Worm (Caenorhabditis elegans) whole organism, L1 larva: Measurements from ENCODE around the gene pqn-71.

ENCODE experiments used
- C34B4.2 ChIP-seq: sonication (generic microtip); optimal IDR thresholded peaks from 2 replicates; lab custom pipeline; 2017; ENCODE audit warnings: mild to moderate bottlenecking, missing genetic modification characterization, missing compliant biosample characterization
- alr-1 ChIP-seq: fragments of 200-800 bp; sonication (Bioruptor generic); optimal IDR thresholded peaks from 2 replicates; lab custom pipeline; 2018; ENCODE audit warnings: borderline replicate concordance, mild to moderate bottlenecking, missing genetic modification characterization, missing compliant biosample characterization
- ama-1 ChIP-seq: fragments of 150-350 bp; optimal IDR thresholded peaks from 2 replicates; lab custom pipeline; 2014
- blmp-1 ChIP-seq: fragments of 150-350 bp; optimal IDR thresholded peaks from 2 replicates; lab custom pipeline; 2014; ENCODE audit warnings: missing biosample characterization, missing genetic modification characterization
- ceh-8 ChIP-seq: fragments of 200-800 bp; sonication (Bioruptor generic); optimal IDR thresholded peaks from 2 replicates; lab custom pipeline; 2018; ENCODE audit warnings: mild to moderate bottlenecking, missing genetic modification characterization, moderate library complexity, missing compliant biosample characterization
- ceh-82 ChIP-seq, 3 experiments: fragments of 150-350 bp in 1 of 3; sonication (generic microtip) in 2 of 3; optimal IDR thresholded peaks; 2 replicates each; lab custom pipeline; 2014 to 2017; ENCODE audit warnings: missing biosample characterization in 3 of 3, missing genetic modification characterization in 3 of 3
- dpl-1 ChIP-seq, 3 experiments: fragments of 150-350 bp in 2 of 3; sonication (generic microtip) in 1 of 3; optimal IDR thresholded peaks; 2 replicates each; lab custom pipeline; 2014 to 2017; ENCODE audit warnings: missing biosample characterization in 3 of 3, missing genetic modification characterization in 3 of 3, missing genetic modification reagents in 3 of 3
- dsc-1 ChIP-seq: sonication (generic microtip); optimal IDR thresholded peaks from 2 replicates; lab custom pipeline; 2016; ENCODE audit warnings: mild to moderate bottlenecking, missing genetic modification characterization, missing compliant biosample characterization
- efl-3 ChIP-seq: fragments of 200-800 bp; sonication (Bioruptor generic); optimal IDR thresholded peaks from 2 replicates; lab custom pipeline; 2018; ENCODE audit warnings: mild to moderate bottlenecking, missing genetic modification characterization, missing compliant biosample characterization
- ets-5 ChIP-seq: fragments of 200-800 bp; sonication (Bioruptor generic); IDR thresholded peaks from 2 replicates; pipeline ENCODE4 v1.3.6; 2022; ENCODE audit warnings: missing genetic modification characterization, missing compliant biosample characterization
- fkh-10 ChIP-seq: sonication (generic microtip); optimal IDR thresholded peaks from 2 replicates; lab custom pipeline; 2017; ENCODE audit warnings: missing biosample characterization, missing genetic modification reagents, missing genetic modification characterization
- fkh-8 ChIP-seq: sonication (generic microtip); optimal IDR thresholded peaks from 2 replicates; lab custom pipeline; 2016; ENCODE audit warnings: mild to moderate bottlenecking, missing genetic modification characterization, missing compliant biosample characterization
- fos-1 ChIP-seq: fragments of 150-350 bp; optimal IDR thresholded peaks from 2 replicates; lab custom pipeline; 2014; ENCODE audit warnings: missing biosample characterization, missing genetic modification characterization
- hlh-17 ChIP-seq: fragments of 200-800 bp; sonication (Bioruptor generic); optimal IDR thresholded peaks from 2 replicates; lab custom pipeline; 2018; ENCODE audit warnings: missing genetic modification characterization, mild to moderate bottlenecking, missing compliant biosample characterization, moderate library complexity, borderline replicate concordance
- hlh-4 ChIP-seq: sonication (generic microtip); optimal IDR thresholded peaks from 2 replicates; lab custom pipeline; 2016; ENCODE audit warnings: mild to moderate bottlenecking, missing genetic modification characterization, missing compliant biosample characterization
- hpl-2 ChIP-seq: fragments of 150-350 bp; optimal IDR thresholded peaks from 2 replicates; lab custom pipeline; 2014; ENCODE audit warnings: missing biosample characterization, missing genetic modification reagents, missing genetic modification characterization
- irx-1 ChIP-seq: sonication (generic microtip); optimal IDR thresholded peaks from 2 replicates; lab custom pipeline; 2016; ENCODE audit warnings: missing genetic modification characterization, missing compliant biosample characterization
- isw-1 ChIP-seq: fragments of 200-800 bp; sonication (Bioruptor generic); IDR thresholded peaks from 2 replicates; pipeline ENCODE4 v1.3.6; 2022; ENCODE audit warnings: missing genetic modification characterization, missing compliant biosample characterization
- lin-35 ChIP-seq, 2 experiments: fragments of 150-350 bp; optimal IDR thresholded peaks; 2 replicates each; lab custom pipeline; 2014; ENCODE audit warnings: missing biosample characterization in 2 of 2, missing genetic modification characterization in 2 of 2, missing genetic modification reagents in 2 of 2
- lin-39 ChIP-seq: fragments of 150-350 bp; optimal IDR thresholded peaks from 2 replicates; lab custom pipeline; 2014; ENCODE audit warnings: missing biosample characterization, missing genetic modification reagents, missing genetic modification characterization
- lir-3 ChIP-seq: sonication (generic microtip); optimal IDR thresholded peaks from 2 replicates; lab custom pipeline; 2016; ENCODE audit warnings: mild to moderate bottlenecking, missing genetic modification characterization, moderate library complexity, missing compliant biosample characterization; ENCODE audit not compliant: poor library complexity
- lsy-2 ChIP-seq, 2 experiments: fragments of 150-350 bp; optimal IDR thresholded peaks; 2 replicates each; lab custom pipeline; 2014; ENCODE audit warnings: missing biosample characterization in 2 of 2, missing genetic modification characterization in 2 of 2
- mab-9 ChIP-seq: fragments of 200-800 bp; sonication (Bioruptor generic); IDR thresholded peaks from 2 replicates; pipeline ENCODE4 v1.3.6; 2022; ENCODE audit warnings: missing genetic modification reagents, missing genetic modification characterization, missing compliant biosample characterization
- mdl-1 ChIP-seq, 2 experiments: fragments of 150-350 bp; optimal IDR thresholded peaks; 2 replicates each; lab custom pipeline; 2014 to 2017; ENCODE audit warnings: missing biosample characterization in 2 of 2, missing genetic modification characterization in 2 of 2, inconsistent platforms in 1 of 2
- mep-1 ChIP-seq: fragments of 150-350 bp; optimal IDR thresholded peaks from 2 replicates; lab custom pipeline; 2014; ENCODE audit warnings: missing biosample characterization, missing genetic modification characterization
- nhr-11 ChIP-seq: fragments of 150-350 bp; optimal IDR thresholded peaks from 2 replicates; lab custom pipeline; 2014; ENCODE audit warnings: missing biosample characterization, missing genetic modification characterization
- nhr-237 ChIP-seq: fragments of 150-350 bp; optimal IDR thresholded peaks from 2 replicates; lab custom pipeline; 2014; ENCODE audit warnings: missing biosample characterization, missing genetic modification characterization
- nhr-71 ChIP-seq: sonication (generic microtip); optimal IDR thresholded peaks from 2 replicates; lab custom pipeline; 2016; ENCODE audit warnings: mild to moderate bottlenecking, missing genetic modification characterization, moderate library complexity, missing compliant biosample characterization
- nhr-76 ChIP-seq: sonication (generic microtip); optimal IDR thresholded peaks from 2 replicates; lab custom pipeline; 2017; ENCODE audit warnings: missing biosample characterization, missing genetic modification characterization
- pax-3 ChIP-seq: fragments of 200-800 bp; sonication (Bioruptor generic); optimal IDR thresholded peaks from 2 replicates; lab custom pipeline; 2018; ENCODE audit warnings: mild to moderate bottlenecking, missing genetic modification characterization, moderate library complexity, missing compliant biosample characterization
- sox-4 ChIP-seq: sonication (generic microtip); optimal IDR thresholded peaks from 2 replicates; lab custom pipeline; 2016; ENCODE audit warnings: missing genetic modification characterization, missing compliant biosample characterization
- sup-37 ChIP-seq: fragments of 200-800 bp; sonication (Bioruptor generic); optimal IDR thresholded peaks from 2 replicates; lab custom pipeline; 2018; ENCODE audit warnings: mild to moderate bottlenecking, missing genetic modification characterization, missing compliant biosample characterization
- unc-30 ChIP-seq: sonication (generic microtip); optimal IDR thresholded peaks from 2 replicates; lab custom pipeline; 2017; ENCODE audit warnings: missing biosample characterization, missing genetic modification characterization
- unc-62 ChIP-seq: fragments of 150-350 bp; optimal IDR thresholded peaks from 2 replicates; lab custom pipeline; 2014; ENCODE audit warnings: missing biosample characterization, missing genetic modification reagents, missing genetic modification characterization
- unc-86 ChIP-seq: sonication (generic microtip); optimal IDR thresholded peaks from 2 replicates; lab custom pipeline; 2016; ENCODE audit warnings: missing genetic modification characterization, missing compliant biosample characterization
- vab-15 ChIP-seq: sonication (generic microtip); optimal IDR thresholded peaks from 2 replicates; lab custom pipeline; 2017; ENCODE audit warnings: missing genotype, mild to moderate bottlenecking, missing genetic modification characterization, missing compliant biosample characterization
- xbp-1 ChIP-seq: sonication (generic microtip); optimal IDR thresholded peaks from 2 replicates; lab custom pipeline; 2016; ENCODE audit warnings: missing genetic modification characterization, missing compliant biosample characterization
- zip-4 ChIP-seq: fragments of 200-800 bp; sonication (Bioruptor generic); optimal IDR thresholded peaks from 2 replicates; lab custom pipeline; 2018; ENCODE audit warnings: mild to moderate bottlenecking, missing genetic modification characterization, moderate library complexity, missing compliant biosample characterization
- ztf-11 ChIP-seq, 2 experiments: sonication (generic microtip); optimal IDR thresholded peaks; 2 replicates each; lab custom pipeline; 2016 to 2017; ENCODE audit warnings: missing genetic modification characterization in 2 of 2, missing biosample characterization in 1 of 2, missing compliant biosample characterization in 1 of 2

Gene pqn-71

ce11 chrV:15465032-15465727, at the start of gene pqn-71 (continued):
- TF ChIP-seq nhr-237 (tag; lab: Kevin White, UChicago) (no peak), dsc-1 (peak; percentile 79), nhr-71 (tag; lab: Kevin White, UChicago) (peak; percentile 89), ceh-8 (GFP tag; lab: Kevin White, UChicago) (no peak), dpl-1 (GFP tag; optimal IDR thresholded peaks at IDR 0.05; lab: Kevin White, UChicago) (peak; percentile 39 to 58 (median 48)), ama-1 (no peak), pax-3 (tag; lab: Kevin White, UChicago) (peak; percentile 64), lsy-2 (tag; optimal IDR thresholded peaks at IDR 0.05; lab: Kevin White, UChicago) (no peak), ztf-11 (tag; optimal IDR thresholded peaks at IDR 0.05; lab: Kevin White, UChicago) (peak in 1 of 2 experiments; percentile 38), fkh-10 (no peak), unc-30 (tag; lab: Kevin White, UChicago) (no peak), blmp-1 (tag; lab: Kevin White, UChicago) (peak; percentile 32), ceh-82 (tag; optimal IDR thresholded peaks at IDR 0.05; lab: Kevin White, UChicago) (peak; percentile 41 to 65 (median 50)), lir-3 (tag; lab: Kevin White, UChicago) (peak; percentile 44), mab-9 (0 out of 2 replicates have a peak, but pooled peaks have one; percentile 8), efl-3 (peak; percentile 22), irx-1 (tag; lab: Kevin White, UChicago) (peak; percentile 74), alr-1 (tag; lab: Kevin White, UChicago) (no peak), sup-37 (GFP tag; lab: Kevin White, UChicago) (peak; percentile 41), sox-4 (tag; lab: Kevin White, UChicago) (peak; percentile 45), unc-62 (GFP tag; lab: Kevin White, UChicago) (no peak), fkh-8 (tag; lab: Kevin White, UChicago) (peak; percentile 74), hlh-17 (GFP tag; lab: Kevin White, UChicago) (no peak), isw-1 (GFP tag; lab: Robert Waterston, UW) (peak; percentile 27), mep-1 (tag; lab: Kevin White, UChicago) (peak; percentile 88), zip-4 (GFP tag; lab: Kevin White, UChicago) (peak; percentile 33), lin-35 (GFP tag; optimal IDR thresholded peaks at IDR 0.05; lab: Kevin White, UChicago) (peak; percentile 42 to 75), xbp-1 (peak; percentile 65), fos-1 (tag; lab: Kevin White, UChicago) (peak; percentile 47), unc-86 (peak; percentile 42), hpl-2 (peak; percentile 79), vab-15 (tag; lab: Kevin White, UChicago) (peak; percentile 2)
- TF ChIP-seq, all 84 proteins: peak for 50

DNA sequence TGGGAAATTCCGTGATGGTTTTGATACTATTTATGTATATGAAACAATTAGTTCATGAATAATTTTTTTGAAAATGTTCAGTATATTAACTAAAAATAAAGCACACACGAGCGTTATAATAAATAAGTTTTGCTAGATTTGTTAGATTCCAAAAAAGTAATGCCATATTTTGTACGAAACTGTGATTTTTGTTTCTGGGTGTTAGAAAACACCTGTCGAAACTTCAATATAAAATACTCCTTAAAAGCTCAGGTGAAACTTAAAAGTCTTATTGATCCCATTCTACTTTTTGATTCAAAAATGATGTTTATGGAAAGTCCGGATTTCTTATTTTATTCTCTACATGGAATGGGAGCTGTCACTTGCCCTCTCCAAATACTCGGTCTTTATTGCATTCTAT, 49.5 kb upstream of the pqn-71 start, which contains the start of gene srh-265:
Gene srh-265, plus strand, starts transcription at position 301 of the 400 bp plus-strand sequence.
- TF ChIP-seq mdl-1 (tag; optimal IDR thresholded peaks at IDR 0.05; lab: Kevin White, UChicago) (no peak), ztf-11 (tag; optimal IDR thresholded peaks at IDR 0.05; lab: Kevin White, UChicago) (no peak), ets-5 (GFP tag; lab: Robert Waterston, UW) (no peak), nhr-76 (tag; lab: Kevin White, UChicago) (no peak), ceh-82 (tag; optimal IDR thresholded peaks at IDR 0.05; lab: Kevin White, UChicago) (no peak), nhr-11 (no peak), C34B4.2 (tag; lab: Kevin White, UChicago) (no peak), fkh-8 (tag; lab: Kevin White, UChicago) (no peak)

DNA sequence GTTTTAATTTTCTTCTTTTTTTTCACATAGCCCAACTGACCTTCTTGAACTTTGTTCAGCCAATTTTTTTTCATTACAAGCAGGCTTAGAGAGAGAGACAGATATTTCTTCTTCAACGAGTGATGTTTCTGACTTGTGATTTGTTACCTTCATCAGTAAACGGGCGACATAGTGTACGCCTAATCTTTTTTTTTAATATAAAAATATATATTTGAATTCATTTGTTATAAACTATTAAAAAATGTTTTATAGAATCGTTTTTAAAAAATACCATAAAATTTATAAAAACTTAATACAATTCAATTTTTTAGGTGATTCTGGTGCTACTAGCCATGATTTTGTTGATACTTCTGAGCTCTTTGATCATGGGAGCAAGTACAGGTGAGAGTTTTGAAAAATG, 47.7 kb upstream of the pqn-71 start, which contains the start of gene T06E6.10:
Gene T06E6.10, plus strand, starts transcription at position 301 of the 400 bp plus-strand sequence.
- no peak for TF ChIP-seq ceh-8 (GFP tag; lab: Kevin White, UChicago)
- TF ChIP-seq hlh-4 (tag; lab: Kevin White, UChicago): no peak
- TF ChIP-seq lin-39 (tag; lab: Kevin White, UChicago): no peak
